Fruit fly (Drosophila melanogaster): ENCODE results near the gene CG10660.

DNA sequence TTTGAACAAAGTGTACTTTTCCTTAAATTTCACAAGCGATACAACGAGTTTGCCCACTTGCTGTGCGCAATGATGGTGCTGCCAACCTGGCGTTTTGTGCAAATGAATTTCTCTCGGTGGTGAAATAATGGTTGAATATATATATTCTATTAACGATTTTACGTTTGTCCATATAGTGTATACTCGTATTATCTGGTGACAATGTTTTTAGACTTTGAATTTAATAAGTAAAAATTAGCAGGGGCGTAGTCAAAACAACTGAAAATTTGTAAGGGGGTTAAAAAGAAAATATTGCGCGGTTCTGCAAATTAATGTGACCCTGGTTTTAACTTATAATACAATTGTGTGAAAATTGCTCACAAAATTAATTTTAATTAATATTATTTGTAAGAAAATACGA lies 33.5 kb upstream of the CG10660 start, which contains the start of the genes ver and Gcn5:
- TF ChIP-seq CG8301 (tag; optimal IDR thresholded peaks at IDR 0.05): peak; percentile 95
- TF ChIP-seq Snoo (tag; optimal IDR thresholded peaks at IDR 0.05): peak; percentile 93
- TF ChIP-seq CG12605 (GFP tag; IDR thresholded peaks at IDR 0.05): peak; percentile 96
